Worm (Caenorhabditis elegans) whole organism, L4/young adult: Measurements from ENCODE around the gene pha-2.

ENCODE experiments used
- dao-5 ChIP-seq: sonication (generic microtip); optimal IDR thresholded peaks from 2 replicates; lab custom pipeline; 2016; ENCODE audit warnings: missing genotype, missing genetic modification characterization, moderate library complexity, missing compliant biosample characterization
- him-1 ChIP-seq: sonication (generic microtip); optimal IDR thresholded peaks from 2 replicates; lab custom pipeline; 2016; ENCODE audit warnings: missing genotype, missing genetic modification reagents, missing genetic modification characterization, missing compliant biosample characterization

DNA sequence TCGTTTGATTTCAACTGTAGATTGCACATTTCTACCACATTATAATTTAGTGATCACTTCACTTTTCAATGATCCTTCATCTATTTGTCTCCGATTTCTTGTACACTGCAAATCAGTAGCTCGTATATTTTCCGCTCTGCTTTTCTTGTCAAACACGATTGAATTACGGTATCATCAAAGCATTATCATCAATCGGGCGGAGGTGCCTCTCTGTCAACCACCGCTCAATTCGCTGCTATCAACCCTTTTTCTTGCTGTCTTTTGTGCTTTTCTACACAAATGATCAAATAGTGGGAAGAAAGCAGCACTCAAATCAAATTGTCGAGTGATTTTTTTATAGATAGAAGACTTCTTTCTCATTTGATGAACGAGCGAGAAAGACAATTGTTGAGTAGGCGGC, 795 bp upstream of the pha-2 start:
- no peak for TF ChIP-seq dao-5 (tag; lab: Kevin White, UChicago)
- TF ChIP-seq him-1 (tag; lab: Kevin White, UChicago), result no peak
